Worm (Caenorhabditis elegans) whole organism, L3 larva: ENCODE results near the gene C14C6.2.

Source experiments
- R02D3.7 ChIP-seq: fragments of 150-350 bp; optimal IDR thresholded peaks from 2 replicates; lab custom pipeline; 2014; ENCODE audit warnings: missing biosample characterization, missing genetic modification characterization
- aly-2 ChIP-seq: fragments of 150-350 bp; optimal IDR thresholded peaks from 2 replicates; lab custom pipeline; 2014; ENCODE audit warnings: missing biosample characterization, missing genetic modification characterization
- egl-5 ChIP-seq: fragments of 150-350 bp; optimal IDR thresholded peaks from 2 replicates; lab custom pipeline; 2017; ENCODE audit warnings: missing biosample characterization, missing genetic modification reagents, missing genetic modification characterization, inconsistent platforms
- fkh-10 ChIP-seq: sonication (generic microtip); optimal IDR thresholded peaks from 2 replicates; lab custom pipeline; 2017; ENCODE audit warnings: missing biosample characterization, missing genetic modification reagents, missing genetic modification characterization
- nfya-1 ChIP-seq: sonication (generic microtip); optimal IDR thresholded peaks from 2 replicates; lab custom pipeline; 2017; ENCODE audit warnings: missing genetic modification characterization, mild to moderate bottlenecking, missing compliant biosample characterization, antibody characterized with exemption, moderate library complexity; ENCODE audit not compliant: insufficient read depth
- nhr-28 ChIP-seq: fragments of 150-350 bp; optimal IDR thresholded peaks from 2 replicates; lab custom pipeline; 2014; ENCODE audit warnings: missing biosample characterization, missing genetic modification characterization
- ztf-11 ChIP-seq: fragments of 150-350 bp; optimal IDR thresholded peaks from 2 replicates; lab custom pipeline; 2014; ENCODE audit warnings: missing biosample characterization, missing genetic modification characterization

- TF ChIP-seq egl-5 (tag; lab: Kevin White, UChicago) (no peak), R02D3.7 (tag; lab: Kevin White, UChicago) (no peak), aly-2 (tag; lab: Kevin White, UChicago) (no peak), nfya-1 (tag; lab: Kevin White, UChicago) (no peak), fkh-10 (no peak), ztf-11 (no peak), nhr-28 (tag; lab: Kevin White, UChicago) (no peak)
These were observed 45.9 kb downstream of the C14C6.2 start, which contains the start of gene srw-109 for ce11 chrV:608844-609243.
